Fruit fly (Drosophila melanogaster) whole organism, embryonic: ENCODE measurements around the gene CG31788.

Experiments
- CG1647 ChIP-seq: fragments of 200-800 bp; sonication (Bioruptor generic); optimal IDR thresholded peaks from 3 replicates; lab custom pipeline; 2016; ENCODE audit warnings: missing biosample characterization, missing genetic modification characterization
- CG17829 ChIP-seq: fragments of 200-800 bp; optimal IDR thresholded peaks from 2 replicates; lab custom pipeline; 2019; ENCODE audit warnings: missing biosample characterization, mild to moderate bottlenecking, missing genetic modification characterization, moderate library complexity
- CG3726 ChIP-seq: fragments of 200-800 bp; sonication (Bioruptor generic); IDR thresholded peaks from 3 replicates; pipeline ENCODE4, ENCODE4 v1.3.6; 2022; ENCODE audit warnings: missing biosample characterization, missing genetic modification characterization
- sens-2 ChIP-seq: fragments of 200-800 bp; sonication (Bioruptor generic); IDR thresholded peaks from 2 replicates; pipeline ENCODE4 v1.3.6; 2022; ENCODE audit warnings: missing biosample characterization, missing genetic modification characterization

- TF ChIP-seq CG3726 (no peak), sens-2 (no peak), CG1647 (no peak), CG17829 (tag; lab: Kevin White, UChicago) (no peak)
Observed at dm6 chr2L:18294421-18294890, 36.7 kb upstream of the CG31788 start, which contains the start of gene CG5790.
